Worm (Caenorhabditis elegans) whole organism, young adult: Measurements from ENCODE around the gene C36E6.8.

ENCODE experiments used
- C06A6.2 ChIP-seq: fragments of 200-800 bp; sonication (Bioruptor generic); conservative IDR thresholded peaks from 2 replicates; pipeline ENCODE4 v1.3.6; 2022; ENCODE audit warnings: missing genetic modification characterization, missing compliant biosample characterization
- F37B4.10 ChIP-seq: fragments of 200-800 bp; sonication (Bioruptor generic); IDR thresholded peaks from 2 replicates; pipeline ENCODE4 v1.3.6; 2022; ENCODE audit warnings: missing genetic modification characterization, missing compliant biosample characterization
- Y79H2A.3 ChIP-seq: fragments of 200-800 bp; sonication (Bioruptor generic); conservative IDR thresholded peaks from 2 replicates; pipeline ENCODE4 v1.3.6; 2022; ENCODE audit warnings: missing genetic modification reagents, missing genetic modification characterization, missing compliant biosample characterization
- efl-1 ChIP-seq: fragments of 150-350 bp; optimal IDR thresholded peaks from 2 replicates; lab custom pipeline; 2014; ENCODE audit warnings: missing biosample characterization, missing genetic modification reagents, missing genetic modification characterization
- lsl-1 ChIP-seq: fragments of 200-800 bp; sonication (Bioruptor generic); optimal IDR thresholded peaks from 2 replicates; lab custom pipeline; 2018; ENCODE audit warnings: mild to moderate bottlenecking, missing genetic modification characterization, moderate library complexity, missing compliant biosample characterization
- madf-10 ChIP-seq: sonication (generic microtip); optimal IDR thresholded peaks from 2 replicates; lab custom pipeline; 2016; ENCODE audit warnings: mild to moderate bottlenecking, missing genetic modification characterization, missing compliant biosample characterization
- pbrm-1 ChIP-seq: fragments of 200-800 bp; sonication (Bioruptor generic); IDR thresholded peaks from 2 replicates; pipeline ENCODE4 v1.3.6; 2022; ENCODE audit warnings: missing genetic modification reagents, missing genetic modification characterization, missing compliant biosample characterization
- sea-2 ChIP-seq: fragments of 200-800 bp; sonication (Bioruptor generic); IDR thresholded peaks from 2 replicates; pipeline ENCODE4 v1.3.6; 2022; ENCODE audit warnings: missing genetic modification characterization, missing compliant biosample characterization

DNA sequence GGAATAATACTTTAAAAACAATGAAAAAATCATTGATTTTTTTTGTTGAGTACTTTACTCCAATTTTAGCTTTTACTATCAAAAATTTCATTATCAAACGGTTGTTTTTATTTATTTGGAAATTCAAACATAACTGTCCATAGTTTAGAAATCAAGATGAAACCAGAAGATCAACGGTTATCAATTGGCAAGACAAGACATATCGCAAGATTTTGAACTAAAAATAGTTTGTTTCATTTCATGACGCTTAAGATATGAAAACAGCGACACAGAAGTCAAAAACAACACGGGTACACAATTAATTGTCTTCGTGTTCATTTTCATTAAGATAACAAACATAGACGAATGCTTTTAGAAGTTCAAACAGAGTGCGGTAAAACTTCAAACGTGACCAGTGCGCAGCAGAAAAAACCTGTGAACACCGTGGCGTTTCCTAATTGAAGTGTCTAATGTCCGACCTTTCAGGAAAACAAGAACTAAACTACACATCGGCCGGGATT lies 20.9 kb upstream of the C36E6.8 start:
- no peak for TF ChIP-seq efl-1
- no peak for TF ChIP-seq lsl-1
- TF ChIP-seq Y79H2A.3 (GFP tag; lab: Robert Waterston, UW) = no peak
- TF ChIP-seq C06A6.2 = no peak
- no peak for TF ChIP-seq pbrm-1 (GFP tag; lab: Robert Waterston, UW)
- TF ChIP-seq sea-2 (GFP tag; lab: Robert Waterston, UW) = no peak
- TF ChIP-seq F37B4.10 (GFP tag; lab: Robert Waterston, UW) = no peak
- TF ChIP-seq madf-10 (tag; lab: Kevin White, UChicago) = no peak
